Fruit fly (Drosophila melanogaster): ENCODE measurements at regions not wholly inside any gene's neighbourhood (a gene's known extent, or its start where the extent isn't known, plus 50 kb on each side); places are given as distances from the start of the nearest gene placed in this dataset.

DNA sequence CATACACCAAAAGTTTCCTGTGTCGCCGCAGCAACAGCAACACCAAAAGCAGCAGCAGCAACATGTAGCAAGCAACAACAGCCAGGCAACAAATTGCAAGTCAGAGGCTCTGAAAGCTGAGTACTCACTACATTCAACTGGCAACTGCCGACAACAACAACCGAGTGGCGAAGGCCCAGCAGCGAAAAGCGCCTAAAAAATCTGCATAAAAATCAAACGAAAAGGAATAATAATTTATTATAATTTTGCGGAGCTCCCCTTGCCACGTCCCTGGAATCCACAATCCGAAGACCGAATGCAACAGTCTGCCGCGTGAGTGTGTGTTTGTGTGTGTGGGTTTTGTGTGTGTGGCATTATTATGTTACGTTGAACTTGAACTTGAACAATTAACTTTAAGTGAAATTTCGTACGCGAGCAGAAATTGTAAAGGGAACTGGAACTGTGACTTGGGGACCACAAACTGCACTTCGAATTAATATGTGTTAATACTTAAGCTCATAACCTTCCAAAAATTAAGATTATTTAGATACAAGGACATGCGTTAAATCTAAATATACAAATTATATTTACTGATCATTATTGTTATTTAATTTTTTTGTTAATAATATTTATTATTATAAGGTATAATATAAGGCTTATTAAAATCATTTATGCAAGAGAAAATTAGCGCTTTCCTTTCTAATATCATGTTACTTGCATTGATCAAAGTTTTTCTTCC lies 61.5 kb downstream of the Prat2 start:
- TF ChIP-seq cnc (optimal IDR thresholded peaks at IDR 0.05) = no peak
- peak; percentile 6 for TF ChIP-seq CG11617 (GFP tag; optimal IDR thresholded peaks at IDR 0.05)
- TF ChIP-seq kay (GFP tag; ENCODE audit: borderline replicate concordance) = no peak
